Fruit fly (Drosophila melanogaster) whole organism, embryonic: ENCODE data around the gene TH1.

Experiments used
- Adf1 ChIP-seq: fragments of 200-800 bp; sonication (Bioruptor generic); IDR thresholded peaks from 2 replicates; pipeline ENCODE4 v1.3.6; 2022; ENCODE audit warnings: missing biosample characterization, missing genetic modification characterization
- CG10543 ChIP-seq: fragments of 200-800 bp; sonication (Bioruptor generic); optimal IDR thresholded peaks from 3 replicates; lab custom pipeline; 2017; ENCODE audit warnings: missing biosample characterization, mild to moderate bottlenecking, missing genetic modification characterization, moderate library complexity
- CG16863 ChIP-seq: fragments of 200-800 bp; sonication (Bioruptor generic); optimal IDR thresholded peaks from 3 replicates; lab custom pipeline; 2016; ENCODE audit warnings: missing biosample characterization, missing genetic modification characterization
- CG30431 ChIP-seq: fragments of 200-800 bp; sonication (Bioruptor generic); optimal IDR thresholded peaks from 2 replicates; lab custom pipeline; 2017; ENCODE audit warnings: missing biosample characterization, missing genetic modification characterization
- CG4360 ChIP-seq: fragments of 200-800 bp; sonication (Bioruptor generic); IDR thresholded peaks from 2 replicates; pipeline ENCODE4 v1.3.6; 2022; ENCODE audit warnings: missing biosample characterization, missing genetic modification characterization
- Drgx ChIP-seq: fragments of 200-800 bp; sonication (Bioruptor generic); IDR thresholded peaks from 2 replicates; pipeline ENCODE4 v1.3.6; 2022; ENCODE audit warnings: missing biosample characterization, missing genetic modification characterization
- E2f2 ChIP-seq: fragments of 200-800 bp; sonication (Bioruptor generic); IDR thresholded peaks from 2 replicates; pipeline ENCODE4 v1.3.6; 2022; ENCODE audit warnings: missing biosample characterization, missing genetic modification characterization
- H2.0 ChIP-seq: fragments of 200-800 bp; sonication (Bioruptor generic); IDR thresholded peaks from 2 replicates; pipeline ENCODE4 v1.3.6; 2022; ENCODE audit warnings: missing biosample characterization, missing genetic modification characterization
- HmgZ ChIP-seq: fragments of 200-800 bp; sonication (Bioruptor generic); optimal IDR thresholded peaks from 2 replicates; lab custom pipeline; 2018; ENCODE audit warnings: missing biosample characterization, mild to moderate bottlenecking, missing genetic modification characterization
- Hr51 ChIP-seq, 2 experiments: fragments of 200-800 bp; sonication (Bioruptor generic); optimal IDR thresholded peaks; 2 replicates in 1 of 2; 3 replicates in 1 of 2; lab custom pipeline; 2016 to 2018; ENCODE audit warnings: missing biosample characterization in 2 of 2, missing genetic modification characterization in 2 of 2, mild to moderate bottlenecking in 1 of 2, moderate library complexity in 1 of 2
- Lhr ChIP-seq: fragments of 200-800 bp; sonication (Bioruptor generic); optimal IDR thresholded peaks from 3 replicates; lab custom pipeline; 2017; ENCODE audit warnings: mild to moderate bottlenecking, missing biosample characterization, missing genetic modification reagents, missing genetic modification characterization
- Lim3 ChIP-seq: fragments of 200-800 bp; sonication (Bioruptor generic); IDR thresholded peaks from 2 replicates; pipeline ENCODE4 v1.3.6; 2022; ENCODE audit warnings: missing biosample characterization, missing genetic modification characterization
- Med ChIP-seq: fragments of 200-800 bp; sonication (Bioruptor generic); peaks from one replicate; lab custom pipeline; 2016; ENCODE audit warnings: missing biosample characterization, missing genetic modification characterization, mild to moderate bottlenecking, inconsistent platforms, moderate library complexity
- Nf-YC ChIP-seq: fragments of 200-800 bp; optimal IDR thresholded peaks from 3 replicates; lab custom pipeline; 2019; ENCODE audit warnings: missing biosample characterization, mild to moderate bottlenecking, missing genetic modification characterization, moderate library complexity
- Opbp ChIP-seq: fragments of 200-800 bp; sonication (Bioruptor generic); IDR thresholded peaks from 3 replicates; pipeline ENCODE4 v1.3.6; 2022; ENCODE audit warnings: missing biosample characterization, missing genetic modification characterization; ENCODE audit not compliant: partially characterized antibody
- Ravus ChIP-seq: fragments of 200-800 bp; sonication (Bioruptor generic); IDR thresholded peaks from 2 replicates; pipeline ENCODE4 v1.3.6; 2022; ENCODE audit warnings: missing biosample characterization, missing genetic modification characterization
- Rfx ChIP-seq: fragments of 200-800 bp; sonication (Bioruptor generic); IDR thresholded peaks from 2 replicates; pipeline ENCODE4 v1.3.6; 2022; ENCODE audit warnings: missing biosample characterization, missing genetic modification characterization
- Stat92E ChIP-seq, 3 experiments: fragments of >200 bp in 2 of 3; fragments of 200-800 bp in 1 of 3; sonication (Bioruptor generic) in 1 of 3; optimal IDR thresholded peaks; 2 replicates each; lab custom pipeline; 2017 to 2019; ENCODE audit warnings: missing biosample characterization in 3 of 3, missing genetic modification characterization in 3 of 3, mild to moderate bottlenecking in 1 of 3, moderate library complexity in 1 of 3
- Trl ChIP-seq, 3 experiments: fragments of >200 bp in 2 of 3; fragments of 200-800 bp in 1 of 3; sonication (Bioruptor generic) in 1 of 3; optimal IDR thresholded peaks; 2 replicates in 1 of 3; 3 replicates in 2 of 3; lab custom pipeline; 2016 to 2017; ENCODE audit warnings: missing biosample characterization in 1 of 3, missing genetic modification characterization in 1 of 3
- Xrp1 ChIP-seq: fragments of 200-800 bp; sonication (Bioruptor generic); IDR thresholded peaks from 2 replicates; pipeline ENCODE4 v1.3.6; 2022; ENCODE audit warnings: missing biosample characterization, missing genetic modification characterization
- ac ChIP-seq: fragments of 200-800 bp; sonication (Bioruptor generic); optimal IDR thresholded peaks from 3 replicates; lab custom pipeline; 2017; ENCODE audit warnings: missing biosample characterization, mild to moderate bottlenecking, missing genetic modification characterization
- az2 ChIP-seq: fragments of 200-800 bp; sonication (Bioruptor generic); optimal IDR thresholded peaks from 3 replicates; lab custom pipeline; 2016; ENCODE audit warnings: missing biosample characterization, missing genetic modification characterization
- bigmax ChIP-seq: fragments of 200-800 bp; sonication (Bioruptor generic); optimal IDR thresholded peaks from 2 replicates; lab custom pipeline; 2018; ENCODE audit warnings: missing biosample characterization, mild to moderate bottlenecking, missing genetic modification characterization
- cg ChIP-seq: fragments of 200-800 bp; sonication (Bioruptor generic); optimal IDR thresholded peaks from 3 replicates; lab custom pipeline; 2019; ENCODE audit warnings: missing biosample characterization, mild to moderate bottlenecking, missing genetic modification characterization, moderate library complexity
- ci ChIP-seq: fragments of 200-800 bp; sonication (Bioruptor generic); IDR thresholded peaks from 3 replicates; pipeline ENCODE4 v1.3.6; 2022; ENCODE audit warnings: missing biosample characterization, missing genetic modification characterization
- crp ChIP-seq, 2 experiments: fragments of 200-800 bp; sonication (Bioruptor generic); optimal IDR thresholded peaks; 2 replicates in 1 of 2; 3 replicates in 1 of 2; lab custom pipeline; 2017; ENCODE audit warnings: missing biosample characterization in 2 of 2, missing genetic modification characterization in 2 of 2, mild to moderate bottlenecking in 1 of 2, moderate library complexity in 1 of 2
- gsb-n ChIP-seq: fragments of 200-800 bp; sonication (Bioruptor generic); optimal IDR thresholded peaks from 3 replicates; lab custom pipeline; 2018; ENCODE audit warnings: missing biosample characterization, mild to moderate bottlenecking, missing genetic modification characterization
- knrl ChIP-seq: fragments of 200-800 bp; sonication (Bioruptor generic); IDR thresholded peaks from 3 replicates; pipeline ENCODE4 v1.3.6; 2022; ENCODE audit warnings: missing biosample characterization, missing genetic modification characterization; ENCODE audit not compliant: partially characterized antibody
- odd ChIP-seq: fragments of 200-800 bp; sonication (Bioruptor generic); optimal IDR thresholded peaks from 2 replicates; lab custom pipeline; 2017; ENCODE audit warnings: missing biosample characterization, mild to moderate bottlenecking, missing genetic modification characterization
- psq ChIP-seq: fragments of 200-800 bp; sonication (Bioruptor generic); optimal IDR thresholded peaks from 2 replicates; lab custom pipeline; 2017; ENCODE audit warnings: missing biosample characterization, missing genetic modification characterization
- pum ChIP-seq: fragments of 200-800 bp; sonication (Bioruptor generic); optimal IDR thresholded peaks from 2 replicates; lab custom pipeline; 2016; ENCODE audit warnings: missing biosample characterization, missing genetic modification characterization
- sob ChIP-seq: fragments of 200-800 bp; sonication (Bioruptor generic); IDR thresholded peaks from 2 replicates; pipeline ENCODE4 v1.3.6; 2022; ENCODE audit warnings: missing biosample characterization, missing genetic modification characterization
- unpg ChIP-seq: fragments of 200-800 bp; sonication (Bioruptor generic); optimal IDR thresholded peaks from 3 replicates; lab custom pipeline; 2018; ENCODE audit warnings: missing biosample characterization, mild to moderate bottlenecking, missing genetic modification characterization, moderate library complexity
- zen2 ChIP-seq: fragments of 200-800 bp; sonication (Bioruptor generic); IDR thresholded peaks from 3 replicates; pipeline ENCODE4 v1.3.6; 2022; ENCODE audit warnings: missing biosample characterization, missing genetic modification characterization; ENCODE audit not compliant: partially characterized antibody

Gene TH1

dm6 chrX:16425145-16425544 is 33.9 kb upstream of the TH1 start (continued):
- no peak for TF ChIP-seq HmgZ (tag; lab: Kevin White, UChicago)
- no peak for TF ChIP-seq Hr51 (GFP tag; optimal IDR thresholded peaks at IDR 0.05; lab: Kevin White, UChicago)
- no peak for TF ChIP-seq CG16863 (GFP tag; lab: Kevin White, UChicago)
- TF ChIP-seq CG10543 (GFP tag; lab: Kevin White, UChicago) = no peak

- TF ChIP-seq zen2 (GFP tag; lab: Robert Waterston, UW) (no peak), Adf1 (GFP tag; lab: Robert Waterston, UW) (peak; percentile 56), gsb-n (no peak), Opbp (GFP tag; lab: Robert Waterston, UW) (no peak), ac (GFP tag; lab: Kevin White, UChicago) (no peak), Stat92E (GFP tag; optimal IDR thresholded peaks at IDR 0.05; lab: Kevin White, UChicago) (peak in 1 of 3 experiments; percentile 25), bigmax (GFP tag; lab: Kevin White, UChicago) (peak; percentile 71), cg (peak; percentile 71), psq (GFP tag; lab: Kevin White, UChicago) (peak; percentile 72), Med (GFP tag; lab: Kevin White, UChicago) (peak; percentile 35), Trl (optimal IDR thresholded peaks at IDR 0.05; lab: Kevin White, UChicago) (peak; percentile 4 to 14), Trl (GFP tag; optimal IDR thresholded peaks at IDR 0.05; lab: Kevin White, UChicago) (no peak)
- TF ChIP-seq, all 482 proteins: peak for 7
These were observed 33.1 kb upstream of the TH1 start for dm6 chrX:16424296-16424695.

- TF ChIP-seq Lhr (GFP tag; lab: Kevin White, UChicago) (no peak), E2f2 (GFP tag; lab: Robert Waterston, UW) (no peak), Rfx (GFP tag; lab: Robert Waterston, UW) (0 out of 2 replicates have a peak, but pooled peaks have one; percentile 6), ci (GFP tag; lab: Robert Waterston, UW) (peak; percentile 51; the same call in 1 of the 3 replicates), Ravus (GFP tag; lab: Robert Waterston, UW) (no peak), sob (GFP tag; lab: Robert Waterston, UW) (no peak), Trl (optimal IDR thresholded peaks at IDR 0.05; lab: Kevin White, UChicago) (peak in 1 of 2 experiments; percentile 31), Trl (GFP tag; optimal IDR thresholded peaks at IDR 0.05; lab: Kevin White, UChicago) (no peak), knrl (GFP tag; lab: Robert Waterston, UW) (no peak), CG30431 (GFP tag; lab: Kevin White, UChicago) (no peak), unpg (GFP tag; lab: Kevin White, UChicago) (no peak), Drgx (peak; percentile 54; the same call in 1 of the 2 replicates), crp (GFP tag; optimal IDR thresholded peaks at IDR 0.05; lab: Kevin White, UChicago) (no peak), CG4360 (peak; percentile 87), Adf1 (GFP tag; lab: Robert Waterston, UW) (peak; percentile 23; the same call in 1 of the 2 replicates), Lim3 (GFP tag; lab: Robert Waterston, UW) (no peak), Nf-YC (no peak), cg (peak; percentile 16), odd (peak; percentile 8), H2.0 (GFP tag; lab: Robert Waterston, UW) (no peak), az2 (GFP tag; lab: Kevin White, UChicago) (no peak), Xrp1 (no peak), pum (GFP tag; lab: Kevin White, UChicago) (no peak)
These were observed 31.9 kb upstream of the TH1 start for dm6 chrX:16423125-16423509.
